Fruit fly (Drosophila melanogaster) whole organism: Measurements from ENCODE around the gene CG43638.

Experiments used
- CG8478 ChIP-seq: fragments of >200 bp; optimal IDR thresholded peaks from 2 replicates; lab custom pipeline; 2018; ENCODE audit warnings: inconsistent platforms
- Dll ChIP-seq: fragments of >200 bp; optimal IDR thresholded peaks from 2 replicates; lab custom pipeline; 2017
- pan ChIP-seq: fragments of >200 bp; optimal IDR thresholded peaks from 2 replicates; lab custom pipeline; 2017
- psq ChIP-seq: fragments of >200 bp; optimal IDR thresholded peaks from 2 replicates; lab custom pipeline; 2017
- usp ChIP-seq: fragments of >200 bp; optimal IDR thresholded peaks from 2 replicates; lab custom pipeline; 2017; ENCODE audit warnings: missing biosample characterization, missing genetic modification characterization, mixed read lengths

- no peak for TF ChIP-seq psq
- TF ChIP-seq Dll, result no peak
- no peak for TF ChIP-seq CG8478
- no peak for TF ChIP-seq pan (lab: Kevin White, UChicago)
- no peak for TF ChIP-seq usp (GFP tag; lab: Kevin White, UChicago)
These were observed 46.7 kb downstream of the CG43638 start for dm6 chr3L:12090898-12091685.
